Comparison of ENCODE assay signal across 2 fruit fly cellular contexts in the genomic region with DNA sequence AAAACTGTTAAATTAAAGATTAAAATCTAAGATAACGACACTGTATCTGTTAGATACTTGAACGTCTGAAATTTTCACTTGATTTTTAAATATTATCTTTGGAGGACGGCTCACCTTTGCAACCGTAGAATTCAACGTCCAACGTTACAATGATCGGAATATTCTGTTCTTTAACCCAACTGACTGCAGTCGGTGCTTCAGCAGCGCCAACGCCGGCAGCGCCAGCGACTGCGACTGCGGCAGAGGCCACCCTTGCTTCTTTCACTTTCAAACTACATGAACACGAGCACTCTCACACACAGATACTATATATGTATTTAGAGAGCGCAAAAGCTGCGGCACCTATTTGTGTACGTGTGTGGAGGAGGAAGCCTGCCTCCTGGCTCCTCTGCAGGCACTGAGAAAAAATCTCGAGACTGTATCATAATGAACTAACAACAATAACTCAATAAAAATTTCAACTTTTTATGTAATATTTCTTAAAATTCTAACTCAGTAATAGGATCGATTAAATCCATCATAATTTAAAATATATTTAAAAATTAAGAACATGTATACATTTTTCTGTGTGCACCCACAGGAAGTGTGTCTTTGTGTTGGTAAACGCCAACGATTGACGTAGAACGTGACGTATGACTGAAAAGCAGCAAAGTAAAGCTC.
TF ChIP-seq lines count a peak whose summit lies in the region.

No protein-coding gene starts in this region.

TF ChIP-seq in whole organism, embryonic, 481 proteins besides CTCF, POLR2A, EP300 and RAD21 (continued from another document and continues in another):
- TF ChIP-seq CG10147 (GFP tag; optimal IDR thresholded peaks at IDR 0.05; lab: Kevin White, UChicago) (peak; percentile 94), Nf-YA (GFP tag; IDR thresholded peaks at IDR 0.05; lab: Robert Waterston, UW) (peak; percentile 79), unpg (GFP tag; optimal IDR thresholded peaks at IDR 0.05; lab: Kevin White, UChicago) (peak; percentile 91), CG12236 (GFP tag; optimal IDR thresholded peaks at IDR 0.05; lab: Kevin White, UChicago) (no peak), Vsx1 (GFP tag; optimal IDR thresholded peaks at IDR 0.05; lab: Kevin White, UChicago) (peak; percentile 66), nom (GFP tag; optimal IDR thresholded peaks at IDR 0.05; lab: Kevin White, UChicago) (peak; percentile 90), CG17361 (GFP tag; IDR thresholded peaks at IDR 0.05; lab: Robert Waterston, UW) (peak; percentile 95), CG14050 (GFP tag; IDR thresholded peaks at IDR 0.05; lab: Robert Waterston, UW) (peak; percentile 79), CG12391 (tag; optimal IDR thresholded peaks at IDR 0.05; lab: Kevin White, UChicago) (peak; percentile 95), Xrp1 (GFP tag; IDR thresholded peaks at IDR 0.05; lab: Robert Waterston, UW) (peak; percentile 94), ara (GFP tag; IDR thresholded peaks at IDR 0.05; lab: Robert Waterston, UW) (peak; percentile 83), CG2875 (GFP tag; optimal IDR thresholded peaks at IDR 0.05; lab: Kevin White, UChicago) (peak; percentile 74), hb (GFP tag; IDR thresholded peaks at IDR 0.05; lab: Robert Waterston, UW; ENCODE audit: partially characterized antibody) (no peak), Elba2 (GFP tag; optimal IDR thresholded peaks at IDR 0.05; lab: Kevin White, UChicago) (no peak), Nf-YC (tag; optimal IDR thresholded peaks at IDR 0.05; lab: Kevin White, UChicago) (peak; percentile 83), CG34376 (GFP tag; optimal IDR thresholded peaks at IDR 0.05; lab: Kevin White, UChicago) (peak; percentile 86), Hsf (GFP tag; optimal IDR thresholded peaks at IDR 0.05; lab: Kevin White, UChicago) (peak; percentile 77), ash1 (GFP tag; optimal IDR thresholded peaks at IDR 0.05; lab: Kevin White, UChicago) (peak; percentile 37), trem (tag; optimal IDR thresholded peaks at IDR 0.05; lab: Kevin White, UChicago) (peak; percentile 82), salm (tag; optimal IDR thresholded peaks at IDR 0.05; lab: Kevin White, UChicago) (peak; percentile 81), schlank (tag; optimal IDR thresholded peaks at IDR 0.05; lab: Kevin White, UChicago) (peak; percentile 65), CG7357 (GFP tag; IDR thresholded peaks at IDR 0.05; lab: Robert Waterston, UW) (peak; percentile 79), NFAT (GFP tag; IDR thresholded peaks at IDR 0.05; lab: Robert Waterston, UW) (peak; percentile 77; the same call in 1 of the 2 replicates), ap (GFP tag; IDR thresholded peaks at IDR 0.05; lab: Robert Waterston, UW) (peak; percentile 78), Ravus (GFP tag; IDR thresholded peaks at IDR 0.05; lab: Robert Waterston, UW) (peak; percentile 78), slou (GFP tag; optimal IDR thresholded peaks at IDR 0.05; lab: Kevin White, UChicago) (peak; percentile 83), CG10654 (GFP tag; optimal IDR thresholded peaks at IDR 0.05; lab: Kevin White, UChicago) (peak; percentile 88), CG10565 (GFP tag; optimal IDR thresholded peaks at IDR 0.05; lab: Kevin White, UChicago) (peak; percentile 1), CG8359 (GFP tag; optimal IDR thresholded peaks at IDR 0.05; lab: Kevin White, UChicago; ENCODE audit: borderline replicate concordance) (peak; percentile 59), kah (GFP tag; optimal IDR thresholded peaks at IDR 0.05; lab: Kevin White, UChicago) (peak; percentile 69), ham (GFP tag; IDR thresholded peaks at IDR 0.05; lab: Robert Waterston, UW) (no peak), Sry-β (GFP tag; optimal IDR thresholded peaks at IDR 0.05; lab: Kevin White, UChicago) (no peak), CG10462 (GFP tag; optimal IDR thresholded peaks at IDR 0.05; lab: Kevin White, UChicago) (peak; percentile 76), CG8944 (GFP tag; optimal IDR thresholded peaks at IDR 0.05; lab: Kevin White, UChicago) (peak; percentile 51), CG8089 (GFP tag; optimal IDR thresholded peaks at IDR 0.05; lab: Kevin White, UChicago) (no peak), Oaz (GFP tag; IDR thresholded peaks at IDR 0.05; lab: Robert Waterston, UW) (peak; percentile 73), CG4820 (GFP tag; optimal IDR thresholded peaks at IDR 0.05; lab: Kevin White, UChicago) (peak; percentile 80), tup (GFP tag; optimal IDR thresholded peaks at IDR 0.05; lab: Kevin White, UChicago) (peak; percentile 46), CG3995 (GFP tag; optimal IDR thresholded peaks at IDR 0.05; lab: Kevin White, UChicago) (peak; percentile 43), Usf (GFP tag; optimal IDR thresholded peaks at IDR 0.05; lab: Kevin White, UChicago) (peak; percentile 80), HmgD (GFP tag; optimal IDR thresholded peaks at IDR 0.05; lab: Kevin White, UChicago) (no peak), danr (GFP tag; IDR thresholded peaks at IDR 0.05; lab: Robert Waterston, UW) (peak; percentile 86), Max (GFP tag; optimal IDR thresholded peaks at IDR 0.05; lab: Kevin White, UChicago) (peak; percentile 80), CG31365 (tag; optimal IDR thresholded peaks at IDR 0.05; lab: Kevin White, UChicago) (peak; percentile 47), CG10321 (GFP tag; IDR thresholded peaks at IDR 0.05; lab: Robert Waterston, UW) (0 out of 2 replicates have a peak, but pooled peaks have one; percentile 58), ttk (GFP tag; IDR thresholded peaks at IDR 0.05; lab: Robert Waterston, UW) (peak; percentile 87), cato (GFP tag; optimal IDR thresholded peaks at IDR 0.05; lab: Kevin White, UChicago; ENCODE audit: borderline replicate concordance) (peak; percentile 78), CG3838 (GFP tag; optimal IDR thresholded peaks at IDR 0.05; lab: Kevin White, UChicago) (peak; percentile 52), MTF-1 (GFP tag; optimal IDR thresholded peaks at IDR 0.05; lab: Kevin White, UChicago; ENCODE audit: borderline replicate concordance) (peak; percentile 63), Stat92E (GFP tag; optimal IDR thresholded peaks at IDR 0.05; lab: Kevin White, UChicago) (peak in 1 of 3 experiments; percentile 72), jigr1 (GFP tag; IDR thresholded peaks at IDR 0.05; lab: Robert Waterston, UW) (peak; percentile 78; the same call in 2 of the 3 replicates), CG9817 (tag; optimal IDR thresholded peaks at IDR 0.05; lab: Kevin White, UChicago) (peak; percentile 89), fd64A (GFP tag; optimal IDR thresholded peaks at IDR 0.05; lab: Kevin White, UChicago) (peak; percentile 58), nerfin-1 (tag; optimal IDR thresholded peaks at IDR 0.05; lab: Kevin White, UChicago) (peak; percentile 86), sd (tag; optimal IDR thresholded peaks at IDR 0.05; lab: Kevin White, UChicago) (peak; percentile 78), hth (optimal IDR thresholded peaks at IDR 0.05; lab: Kevin White, UChicago) (no peak), CG17612 (GFP tag; IDR thresholded peaks at IDR 0.05; lab: Robert Waterston, UW) (peak; percentile 66), zen (tag; optimal IDR thresholded peaks at IDR 0.05; lab: Kevin White, UChicago) (peak; percentile 74), CG8765 (GFP tag; IDR thresholded peaks at IDR 0.05; lab: Robert Waterston, UW) (peak; percentile 72), nau (GFP tag; optimal IDR thresholded peaks at IDR 0.05; lab: Kevin White, UChicago) (peak; percentile 72)

TF ChIP-seq in whole organism, prepupa, 60 proteins besides CTCF, POLR2A, EP300 and RAD21 (continued from another document):
- TF ChIP-seq CG34406 (GFP tag; optimal IDR thresholded peaks at IDR 0.05; lab: Kevin White, UChicago) (peak; percentile 97), dsx (GFP tag; optimal IDR thresholded peaks at IDR 0.05; lab: Kevin White, UChicago; ENCODE audit: poor library complexity, severe bottlenecking) (peak; percentile 97), achi (GFP tag; optimal IDR thresholded peaks at IDR 0.05; lab: Kevin White, UChicago) (peak; percentile 97), CG31627 (GFP tag; optimal IDR thresholded peaks at IDR 0.05; lab: Kevin White, UChicago) (peak; percentile 91), Sox14 (GFP tag; optimal IDR thresholded peaks at IDR 0.05; lab: Kevin White, UChicago) (peak; percentile 93), esn (GFP tag; optimal IDR thresholded peaks at IDR 0.05; lab: Kevin White, UChicago) (peak; percentile 98), CG6276 (GFP tag; optimal IDR thresholded peaks at IDR 0.05; lab: Kevin White, UChicago) (peak; percentile 94), Sox102F (GFP tag; optimal IDR thresholded peaks at IDR 0.05; lab: Kevin White, UChicago) (peak; percentile 96), cyc (GFP tag; optimal IDR thresholded peaks at IDR 0.05; lab: Kevin White, UChicago) (peak; percentile 94), eg (GFP tag; IDR thresholded peaks at IDR 0.05; lab: Robert Waterston, UW) (peak; percentile 97), CG10669 (GFP tag; optimal IDR thresholded peaks at IDR 0.05; lab: Kevin White, UChicago) (peak; percentile 97), CG6854 (GFP tag; optimal IDR thresholded peaks at IDR 0.05; lab: Kevin White, UChicago) (peak; percentile 93)
